Fruit fly (Drosophila melanogaster) whole organism, embryonic: Measurements from ENCODE around the gene CG14286.

Experiments used
- Bgb ChIP-seq: fragments of 200-800 bp; sonication (Bioruptor generic); IDR thresholded peaks from 2 replicates; pipeline ENCODE4 v1.3.6; 2022; ENCODE audit warnings: missing biosample characterization, missing genetic modification characterization; ENCODE audit not compliant: partially characterized antibody
- C15 ChIP-seq: fragments of 200-800 bp; sonication (Bioruptor generic); IDR thresholded peaks from 3 replicates; pipeline ENCODE4 v1.3.6; 2022; ENCODE audit warnings: missing biosample characterization, missing genetic modification characterization
- CG10654 ChIP-seq: fragments of 200-800 bp; sonication (Bioruptor generic); optimal IDR thresholded peaks from 2 replicates; lab custom pipeline; 2016; ENCODE audit warnings: missing biosample characterization, missing genetic modification characterization
- CG11696 ChIP-seq: fragments of 200-800 bp; sonication (Bioruptor generic); IDR thresholded peaks from 2 replicates; pipeline ENCODE4 v1.3.6; 2022; ENCODE audit warnings: missing biosample characterization, missing genetic modification characterization
- CG16779 ChIP-seq: fragments of 200-800 bp; sonication (Bioruptor generic); IDR thresholded peaks from 2 replicates; pipeline ENCODE4 v1.3.6; 2022; ENCODE audit warnings: missing biosample characterization, missing genetic modification characterization
- CG17359 ChIP-seq: fragments of 200-800 bp; sonication (Bioruptor generic); optimal IDR thresholded peaks from 3 replicates; lab custom pipeline; 2018; ENCODE audit warnings: missing biosample characterization, mild to moderate bottlenecking, missing genetic modification characterization, moderate library complexity
- CG1832 ChIP-seq: fragments of 200-800 bp; sonication (Bioruptor generic); optimal IDR thresholded peaks from 2 replicates; lab custom pipeline; 2017; ENCODE audit warnings: missing biosample characterization, mild to moderate bottlenecking, missing genetic modification characterization, inconsistent platforms
- CG2199 ChIP-seq: fragments of 200-800 bp; sonication (Bioruptor generic); IDR thresholded peaks from 3 replicates; pipeline ENCODE4 v1.3.6; 2022; ENCODE audit warnings: missing biosample characterization, missing genetic modification characterization
- CG2712 ChIP-seq: fragments of 200-800 bp; optimal IDR thresholded peaks from 3 replicates; lab custom pipeline; 2019; ENCODE audit warnings: missing biosample characterization, mild to moderate bottlenecking, missing genetic modification characterization, moderate library complexity
- CG31365 ChIP-seq: fragments of 200-800 bp; sonication (Bioruptor generic); optimal IDR thresholded peaks from 2 replicates; lab custom pipeline; 2018; ENCODE audit warnings: missing biosample characterization, mild to moderate bottlenecking, missing genetic modification characterization
- CG3281 ChIP-seq: fragments of 200-800 bp; sonication (Bioruptor generic); optimal IDR thresholded peaks from 3 replicates; lab custom pipeline; 2017; ENCODE audit warnings: missing biosample characterization, mild to moderate bottlenecking, missing genetic modification characterization
- CG34376 ChIP-seq: fragments of 200-800 bp; sonication (Bioruptor generic); optimal IDR thresholded peaks from 2 replicates; lab custom pipeline; 2018; ENCODE audit warnings: missing biosample characterization, mild to moderate bottlenecking, missing genetic modification characterization
- CG5245 ChIP-seq: fragments of 200-800 bp; sonication (Bioruptor generic); optimal IDR thresholded peaks from 3 replicates; lab custom pipeline; 2016; ENCODE audit warnings: missing biosample characterization, missing genetic modification characterization
- CG7963 ChIP-seq: fragments of 200-800 bp; sonication (Bioruptor generic); IDR thresholded peaks from 3 replicates; pipeline ENCODE4 v1.3.6; 2022; ENCODE audit warnings: missing biosample characterization, missing genetic modification characterization; ENCODE audit not compliant: partially characterized antibody
- CG7987 ChIP-seq: fragments of 200-800 bp; sonication (Bioruptor generic); optimal IDR thresholded peaks from 2 replicates; lab custom pipeline; 2018; ENCODE audit warnings: missing biosample characterization, mild to moderate bottlenecking, missing genetic modification characterization, moderate library complexity
- CG8281 ChIP-seq: fragments of 200-800 bp; sonication (Bioruptor generic); optimal IDR thresholded peaks from 2 replicates; lab custom pipeline; 2018; ENCODE audit warnings: missing biosample characterization, mild to moderate bottlenecking, missing genetic modification characterization, moderate library complexity
- CG8478 ChIP-seq: fragments of >200 bp; optimal IDR thresholded peaks from 2 replicates; lab custom pipeline; 2018
- CHES-1-like ChIP-seq: fragments of 200-800 bp; sonication (Bioruptor generic); optimal IDR thresholded peaks from 2 replicates; lab custom pipeline; 2016; ENCODE audit warnings: missing biosample characterization, missing genetic modification characterization
- CrebB ChIP-seq: fragments of 200-800 bp; sonication (Bioruptor generic); optimal IDR thresholded peaks from 3 replicates; lab custom pipeline; 2018; ENCODE audit warnings: missing biosample characterization, mild to moderate bottlenecking, missing genetic modification characterization
- Deaf1 ChIP-seq: fragments of 200-800 bp; optimal IDR thresholded peaks from 3 replicates; lab custom pipeline; 2019; ENCODE audit warnings: missing biosample characterization, mild to moderate bottlenecking, missing genetic modification characterization, moderate library complexity
- Elba2 ChIP-seq: fragments of 200-800 bp; sonication (Bioruptor generic); optimal IDR thresholded peaks from 3 replicates; lab custom pipeline; 2016; ENCODE audit warnings: missing biosample characterization, missing genetic modification characterization
- Fer3 ChIP-seq: fragments of 200-800 bp; sonication (Bioruptor generic); optimal IDR thresholded peaks from 2 replicates; lab custom pipeline; 2018; ENCODE audit warnings: missing biosample characterization, mild to moderate bottlenecking, missing genetic modification characterization, moderate library complexity
- GATAe ChIP-seq: fragments of 200-800 bp; sonication (Bioruptor generic); conservative IDR thresholded peaks from 2 replicates; pipeline ENCODE4 v1.3.6; 2022; ENCODE audit warnings: missing biosample characterization, missing genetic modification characterization
- HLHmδ ChIP-seq: fragments of 200-800 bp; sonication (Bioruptor generic); optimal IDR thresholded peaks from 2 replicates; lab custom pipeline; 2018; ENCODE audit warnings: missing biosample characterization, mild to moderate bottlenecking, missing genetic modification characterization, moderate library complexity
- Hmx ChIP-seq: fragments of 200-800 bp; sonication (Bioruptor generic); optimal IDR thresholded peaks from 2 replicates; lab custom pipeline; 2016; ENCODE audit warnings: missing biosample characterization, missing genetic modification characterization
- Hr3 ChIP-seq: fragments of 200-800 bp; sonication (Bioruptor generic); optimal IDR thresholded peaks from 3 replicates; lab custom pipeline; 2016; ENCODE audit warnings: missing biosample characterization, missing genetic modification characterization
- MTF-1 ChIP-seq: fragments of 200-800 bp; sonication (Bioruptor generic); optimal IDR thresholded peaks from 2 replicates; lab custom pipeline; 2018; ENCODE audit warnings: missing biosample characterization, mild to moderate bottlenecking, missing genetic modification characterization, borderline replicate concordance
- PHDP ChIP-seq: fragments of 200-800 bp; sonication (Bioruptor generic); optimal IDR thresholded peaks from 3 replicates; lab custom pipeline; 2018; ENCODE audit warnings: missing biosample characterization, mild to moderate bottlenecking, missing genetic modification characterization, moderate library complexity
- Poxn ChIP-seq: fragments of 200-800 bp; sonication (Bioruptor generic); IDR thresholded peaks from 2 replicates; pipeline ENCODE4 v1.3.6; 2022; ENCODE audit warnings: missing biosample characterization, missing genetic modification characterization
- Sry-δ ChIP-seq: fragments of 200-800 bp; sonication (Bioruptor generic); optimal IDR thresholded peaks from 2 replicates; lab custom pipeline; 2016; ENCODE audit warnings: missing biosample characterization, missing genetic modification characterization
- Tbp ChIP-seq: fragments of >200 bp; optimal IDR thresholded peaks from 2 replicates; lab custom pipeline; 2018; ENCODE audit warnings: missing biosample characterization, missing genetic modification characterization
- ase ChIP-seq: fragments of 200-800 bp; sonication (Bioruptor generic); IDR thresholded peaks from 3 replicates; pipeline ENCODE4 v1.3.6; 2022; ENCODE audit warnings: missing biosample characterization, missing genetic modification characterization
- cato ChIP-seq: fragments of 200-800 bp; sonication (Bioruptor generic); optimal IDR thresholded peaks from 2 replicates; lab custom pipeline; 2016; ENCODE audit warnings: missing biosample characterization, missing genetic modification characterization, borderline replicate concordance
- caup ChIP-seq: fragments of 200-800 bp; sonication (Bioruptor generic); optimal IDR thresholded peaks from 3 replicates; lab custom pipeline; 2017; ENCODE audit warnings: missing biosample characterization, mild to moderate bottlenecking, missing genetic modification characterization, moderate library complexity; ENCODE audit not compliant: severe bottlenecking
- chinmo ChIP-seq: fragments of 200-800 bp; sonication (Bioruptor generic); IDR thresholded peaks from 4 replicates; pipeline ENCODE4 v1.3.6; 2022; ENCODE audit warnings: missing biosample characterization, missing genetic modification characterization; ENCODE audit not compliant: partially characterized antibody
- corto ChIP-seq: fragments of 200-800 bp; sonication (Bioruptor generic); optimal IDR thresholded peaks from 2 replicates; lab custom pipeline; 2016; ENCODE audit warnings: missing biosample characterization, mild to moderate bottlenecking, missing genetic modification characterization, moderate library complexity
- dati ChIP-seq: fragments of 200-800 bp; sonication (Bioruptor generic); IDR thresholded peaks from 2 replicates; pipeline ENCODE4 v1.3.6; 2022; ENCODE audit warnings: missing biosample characterization, missing genetic modification characterization
- fd3F ChIP-seq: fragments of 200-800 bp; sonication (Bioruptor generic); optimal IDR thresholded peaks from 2 replicates; lab custom pipeline; 2018; ENCODE audit warnings: missing biosample characterization, mild to moderate bottlenecking, missing genetic modification characterization, moderate library complexity
- ftz-f1 ChIP-seq: fragments of 200-800 bp; sonication (Bioruptor generic); optimal IDR thresholded peaks from 2 replicates; lab custom pipeline; 2016; ENCODE audit warnings: missing biosample characterization, missing genetic modification characterization
- grau ChIP-seq: fragments of 200-800 bp; optimal IDR thresholded peaks from 3 replicates; lab custom pipeline; 2019; ENCODE audit warnings: missing biosample characterization, mild to moderate bottlenecking, missing genetic modification characterization, moderate library complexity
- her ChIP-seq: fragments of 200-800 bp; sonication (Bioruptor generic); optimal IDR thresholded peaks from 2 replicates; lab custom pipeline; 2016; ENCODE audit warnings: missing biosample characterization, missing genetic modification characterization
- hth ChIP-seq: fragments of >200 bp; optimal IDR thresholded peaks from 2 replicates; lab custom pipeline; 2017; ENCODE audit warnings: inconsistent platforms
- nerfin-2 ChIP-seq: fragments of 200-800 bp; sonication (Bioruptor generic); IDR thresholded peaks from 2 replicates; pipeline ENCODE4 v1.3.6; 2022; ENCODE audit warnings: missing biosample characterization, missing genetic modification characterization; ENCODE audit not compliant: partially characterized antibody
- pb ChIP-seq: fragments of 200-800 bp; sonication (Bioruptor generic); optimal IDR thresholded peaks from 3 replicates; lab custom pipeline; 2016; ENCODE audit warnings: missing biosample characterization, missing genetic modification characterization
- pnt ChIP-seq: fragments of 200-800 bp; sonication (Bioruptor generic); optimal IDR thresholded peaks from 3 replicates; lab custom pipeline; 2016; ENCODE audit warnings: missing biosample characterization, missing genetic modification characterization
- rib ChIP-seq: fragments of 200-800 bp; sonication (Bioruptor generic); IDR thresholded peaks from 2 replicates; pipeline ENCODE4 v1.3.6; 2022; ENCODE audit warnings: missing biosample characterization, missing genetic modification characterization
- sob ChIP-seq: fragments of 200-800 bp; sonication (Bioruptor generic); IDR thresholded peaks from 2 replicates; pipeline ENCODE4 v1.3.6; 2022; ENCODE audit warnings: missing biosample characterization, missing genetic modification characterization
- tup ChIP-seq: fragments of 200-800 bp; sonication (Bioruptor generic); optimal IDR thresholded peaks from 2 replicates; lab custom pipeline; 2016; ENCODE audit warnings: missing biosample characterization, mild to moderate bottlenecking, missing genetic modification characterization, moderate library complexity
- yki ChIP-seq: fragments of >200 bp; optimal IDR thresholded peaks from 3 replicates; lab custom pipeline; 2018
- z ChIP-seq: fragments of 200-800 bp; sonication (Bioruptor generic); IDR thresholded peaks from 3 replicates; pipeline ENCODE4 v1.3.6; 2022; ENCODE audit warnings: missing biosample characterization, missing genetic modification characterization

The CG14286 gene

dm6 chr3R:18995556-18996272, 28.2 kb upstream of the CG14286 start (continued):
- TF ChIP-seq CG10654 (GFP tag; lab: Kevin White, UChicago), result peak; percentile 55
- TF ChIP-seq Fer3 (tag; lab: Kevin White, UChicago), result peak; percentile 61
- TF ChIP-seq sob (GFP tag; lab: Robert Waterston, UW), result peak; percentile 67
- no peak for TF ChIP-seq yki (lab: Kevin White, UChicago)
- peak; percentile 75 for TF ChIP-seq grau (tag; lab: Kevin White, UChicago)
- peak; percentile 21 for TF ChIP-seq Sry-δ (GFP tag; lab: Kevin White, UChicago)
- TF ChIP-seq C15 (GFP tag; lab: Robert Waterston, UW), result no peak
- TF ChIP-seq CrebB (tag; lab: Kevin White, UChicago), result peak; percentile 16
- peak; percentile 24 for TF ChIP-seq CG8281 (tag; lab: Kevin White, UChicago)
- TF ChIP-seq CG3281, result peak; percentile 23
- peak; percentile 90 for TF ChIP-seq CG17359 (tag; lab: Kevin White, UChicago)
- no peak for TF ChIP-seq Tbp (GFP tag; lab: Kevin White, UChicago)
- TF ChIP-seq ase (GFP tag; lab: Robert Waterston, UW), result peak; percentile 88
- TF ChIP-seq Hr3, result peak; percentile 69
- peak; percentile 54; the same call in 1 of the 2 replicates for TF ChIP-seq CG11696 (GFP tag; lab: Robert Waterston, UW)
- TF ChIP-seq CG2712 (tag; lab: Kevin White, UChicago), result peak; percentile 87
- no peak for TF ChIP-seq CG8478 (lab: Kevin White, UChicago)
- peak; percentile 82; the same call in 2 of the 3 replicates for TF ChIP-seq CG2199
- TF ChIP-seq CG1832 (GFP tag; lab: Kevin White, UChicago), result no peak
- TF ChIP-seq CG5245 (GFP tag; lab: Kevin White, UChicago), result peak; percentile 75
- 0 out of 3 replicates have a peak, but pooled peaks have one; percentile 58 for TF ChIP-seq z (GFP tag; lab: Robert Waterston, UW)
- TF ChIP-seq CG31365 (tag; lab: Kevin White, UChicago), result no peak
- no peak for TF ChIP-seq Hmx (GFP tag; lab: Kevin White, UChicago)
- no peak for TF ChIP-seq CHES-1-like
- TF ChIP-seq PHDP, result peak; percentile 84
- TF ChIP-seq HLHmδ (GFP tag; lab: Kevin White, UChicago), result no peak
- TF ChIP-seq cato, result no peak
- TF ChIP-seq nerfin-2 (GFP tag; lab: Robert Waterston, UW), result no peak
- TF ChIP-seq CG7987 (GFP tag; lab: Kevin White, UChicago), result no peak
- peak; percentile 42 for TF ChIP-seq pb (GFP tag; lab: Kevin White, UChicago)
- no peak for TF ChIP-seq ftz-f1 (GFP tag; lab: Kevin White, UChicago)
- no peak for TF ChIP-seq rib (GFP tag; lab: Robert Waterston, UW)
- TF ChIP-seq CG7963 (GFP tag; lab: Robert Waterston, UW), result no peak
- peak; percentile 2 for TF ChIP-seq corto
- no peak for TF ChIP-seq Bgb
- no peak for TF ChIP-seq CG34376
- TF ChIP-seq tup, result no peak
- TF ChIP-seq Poxn (GFP tag; lab: Robert Waterston, UW), result no peak
- no peak for TF ChIP-seq pnt (GFP tag; lab: Kevin White, UChicago)
- no peak for TF ChIP-seq hth (lab: Kevin White, UChicago)
- no peak for TF ChIP-seq Elba2
- 0 out of 2 replicates have a peak, but pooled peaks have one; percentile 59 for TF ChIP-seq dati
- peak; percentile 20 for TF ChIP-seq Deaf1 (tag; lab: Kevin White, UChicago)
- peak; percentile 15 for TF ChIP-seq fd3F
- peak; percentile 2 for TF ChIP-seq her (GFP tag; lab: Kevin White, UChicago)
- no peak for TF ChIP-seq CG16779 (GFP tag; lab: Robert Waterston, UW)
- peak; percentile 22 for TF ChIP-seq caup (GFP tag; lab: Kevin White, UChicago)
- TF ChIP-seq MTF-1, result peak; percentile 25
- no peak for TF ChIP-seq chinmo
- no peak for TF ChIP-seq GATAe
